Fruit fly (Drosophila melanogaster) whole organism, embryonic: ENCODE results near the gene Rab8.

ENCODE experiments used
- Atf3 ChIP-seq: fragments of 200-800 bp; sonication (Bioruptor generic); optimal IDR thresholded peaks from 3 replicates; lab custom pipeline; 2016; ENCODE audit warnings: missing biosample characterization, missing genetic modification characterization
- B-H2 ChIP-seq: fragments of 200-800 bp; sonication (Bioruptor generic); optimal IDR thresholded peaks from 2 replicates; lab custom pipeline; 2018; ENCODE audit warnings: missing biosample characterization, mild to moderate bottlenecking, missing genetic modification characterization
- CG12155 ChIP-seq: fragments of 200-800 bp; sonication (Bioruptor generic); optimal IDR thresholded peaks from 3 replicates; lab custom pipeline; 2016; ENCODE audit warnings: missing biosample characterization, missing genetic modification characterization
- CG12744 ChIP-seq: fragments of 200-800 bp; sonication (Bioruptor generic); optimal IDR thresholded peaks from 2 replicates; lab custom pipeline; 2016; ENCODE audit warnings: missing biosample characterization, missing genetic modification characterization
- CG13123 ChIP-seq: fragments of 200-800 bp; sonication (Bioruptor generic); optimal IDR thresholded peaks from 2 replicates; lab custom pipeline; 2016; ENCODE audit warnings: missing biosample characterization, missing genetic modification characterization
- CG13424 ChIP-seq: fragments of 200-800 bp; sonication (Bioruptor generic); optimal IDR thresholded peaks from 2 replicates; lab custom pipeline; 2019; ENCODE audit warnings: missing biosample characterization, mild to moderate bottlenecking, missing genetic modification characterization, moderate library complexity
- CG1602 ChIP-seq: fragments of 200-800 bp; sonication (Bioruptor generic); optimal IDR thresholded peaks from 3 replicates; lab custom pipeline; 2016; ENCODE audit warnings: missing biosample characterization, missing genetic modification characterization
- CG16779 ChIP-seq: fragments of 200-800 bp; sonication (Bioruptor generic); IDR thresholded peaks from 2 replicates; pipeline ENCODE4 v1.3.6; 2022; ENCODE audit warnings: missing biosample characterization, missing genetic modification characterization
- CG18476 ChIP-seq: fragments of 200-800 bp; sonication (Bioruptor generic); optimal IDR thresholded peaks from 2 replicates; lab custom pipeline; 2016; ENCODE audit warnings: missing biosample characterization, mild to moderate bottlenecking, missing genetic modification characterization
- CG18599 ChIP-seq: fragments of 200-800 bp; sonication (Bioruptor generic); optimal IDR thresholded peaks from 3 replicates; lab custom pipeline; 2017; ENCODE audit warnings: missing biosample characterization, missing genetic modification characterization, mild to moderate bottlenecking, moderate library complexity, missing genetic modification reagents
- CG2678 ChIP-seq: fragments of 200-800 bp; sonication (Bioruptor generic); optimal IDR thresholded peaks from 3 replicates; lab custom pipeline; 2019; ENCODE audit warnings: missing biosample characterization, mild to moderate bottlenecking, missing genetic modification characterization, moderate library complexity
- CG2712 ChIP-seq: fragments of 200-800 bp; optimal IDR thresholded peaks from 3 replicates; lab custom pipeline; 2019; ENCODE audit warnings: missing biosample characterization, mild to moderate bottlenecking, missing genetic modification characterization, moderate library complexity
- CG2875 ChIP-seq: fragments of 200-800 bp; sonication (Bioruptor generic); optimal IDR thresholded peaks from 2 replicates; lab custom pipeline; 2017; ENCODE audit warnings: missing biosample characterization, mild to moderate bottlenecking, missing genetic modification characterization, missing genetic modification reagents
- CG30020 ChIP-seq: fragments of 200-800 bp; optimal IDR thresholded peaks from 2 replicates; lab custom pipeline; 2019; ENCODE audit warnings: missing biosample characterization, mild to moderate bottlenecking, missing genetic modification characterization, moderate library complexity
- CG4404 ChIP-seq: fragments of 200-800 bp; sonication (Bioruptor generic); IDR thresholded peaks from 2 replicates; pipeline ENCODE4 v1.3.6; 2022; ENCODE audit warnings: missing biosample characterization, missing genetic modification characterization
- CG6175 ChIP-seq: fragments of 200-800 bp; sonication (Bioruptor generic); IDR thresholded peaks from 3 replicates; pipeline ENCODE4 v1.3.6; 2022; ENCODE audit warnings: missing biosample characterization, missing genetic modification characterization
- CG6272 ChIP-seq: fragments of 200-800 bp; sonication (Bioruptor generic); IDR thresholded peaks from 2 replicates; pipeline ENCODE4 v1.3.6; 2022; ENCODE audit warnings: missing biosample characterization, missing genetic modification characterization
- CG9215 ChIP-seq: fragments of 200-800 bp; sonication (Bioruptor generic); IDR thresholded peaks from 2 replicates; pipeline ENCODE4 v1.3.6; 2022; ENCODE audit warnings: missing biosample characterization, missing genetic modification characterization
- CG9817 ChIP-seq: fragments of 200-800 bp; sonication (Bioruptor generic); optimal IDR thresholded peaks from 2 replicates; lab custom pipeline; 2018; ENCODE audit warnings: missing biosample characterization, mild to moderate bottlenecking, missing genetic modification characterization, moderate library complexity
- Dad ChIP-seq: fragments of 200-800 bp; sonication (Bioruptor generic); optimal IDR thresholded peaks from 3 replicates; lab custom pipeline; 2016; ENCODE audit warnings: missing biosample characterization, missing genetic modification characterization
- Drgx ChIP-seq: fragments of 200-800 bp; sonication (Bioruptor generic); IDR thresholded peaks from 2 replicates; pipeline ENCODE4 v1.3.6; 2022; ENCODE audit warnings: missing biosample characterization, missing genetic modification characterization
- H2.0 ChIP-seq: fragments of 200-800 bp; sonication (Bioruptor generic); IDR thresholded peaks from 2 replicates; pipeline ENCODE4 v1.3.6; 2022; ENCODE audit warnings: missing biosample characterization, missing genetic modification characterization
- HLHmδ ChIP-seq: fragments of 200-800 bp; sonication (Bioruptor generic); optimal IDR thresholded peaks from 2 replicates; lab custom pipeline; 2018; ENCODE audit warnings: missing biosample characterization, mild to moderate bottlenecking, missing genetic modification characterization, moderate library complexity
- Hr78 ChIP-seq, 2 experiments: fragments of 200-800 bp in 1 of 2; fragments of >200 bp in 1 of 2; sonication (Bioruptor generic) in 1 of 2; optimal IDR thresholded peaks; 2 replicates each; lab custom pipeline; 2017 to 2019; ENCODE audit warnings: missing biosample characterization in 2 of 2, missing genetic modification characterization in 2 of 2, mild to moderate bottlenecking in 1 of 2, moderate library complexity in 1 of 2
- Lpt ChIP-seq: fragments of >200 bp; optimal IDR thresholded peaks from 2 replicates; lab custom pipeline; 2018; ENCODE audit warnings: missing biosample characterization, missing genetic modification characterization
- Max ChIP-seq: fragments of 200-800 bp; sonication (Bioruptor generic); optimal IDR thresholded peaks from 2 replicates; lab custom pipeline; 2016; ENCODE audit warnings: missing biosample characterization, mild to moderate bottlenecking, missing genetic modification characterization
- Neu2 ChIP-seq: fragments of 200-800 bp; sonication (Bioruptor generic); optimal IDR thresholded peaks from 3 replicates; lab custom pipeline; 2016; ENCODE audit warnings: missing biosample characterization, missing genetic modification characterization, borderline replicate concordance
- Nf-YC ChIP-seq: fragments of 200-800 bp; optimal IDR thresholded peaks from 3 replicates; lab custom pipeline; 2019; ENCODE audit warnings: missing biosample characterization, mild to moderate bottlenecking, missing genetic modification characterization, moderate library complexity
- Opbp ChIP-seq: fragments of 200-800 bp; sonication (Bioruptor generic); IDR thresholded peaks from 3 replicates; pipeline ENCODE4 v1.3.6; 2022; ENCODE audit warnings: missing biosample characterization, missing genetic modification characterization; ENCODE audit not compliant: partially characterized antibody
- Pdp1 ChIP-seq, 2 experiments: fragments of 200-800 bp; sonication (Bioruptor generic); optimal IDR thresholded peaks; 3 replicates each; lab custom pipeline; 2016; ENCODE audit warnings: missing biosample characterization in 2 of 2, missing genetic modification characterization in 2 of 2, mild to moderate bottlenecking in 1 of 2, moderate library complexity in 1 of 2
- Poxn ChIP-seq: fragments of 200-800 bp; sonication (Bioruptor generic); IDR thresholded peaks from 2 replicates; pipeline ENCODE4 v1.3.6; 2022; ENCODE audit warnings: missing biosample characterization, missing genetic modification characterization
- Rfx ChIP-seq: fragments of 200-800 bp; sonication (Bioruptor generic); IDR thresholded peaks from 2 replicates; pipeline ENCODE4 v1.3.6; 2022; ENCODE audit warnings: missing biosample characterization, missing genetic modification characterization
- Ssrp ChIP-seq: fragments of 200-800 bp; sonication (Bioruptor generic); optimal IDR thresholded peaks from 2 replicates; lab custom pipeline; 2018; ENCODE audit warnings: missing biosample characterization, mild to moderate bottlenecking, missing genetic modification characterization, moderate library complexity
- br ChIP-seq: fragments of >200 bp; optimal IDR thresholded peaks from 2 replicates; lab custom pipeline; 2017
- cato ChIP-seq: fragments of 200-800 bp; sonication (Bioruptor generic); optimal IDR thresholded peaks from 2 replicates; lab custom pipeline; 2016; ENCODE audit warnings: missing biosample characterization, missing genetic modification characterization, borderline replicate concordance
- cg ChIP-seq: fragments of 200-800 bp; sonication (Bioruptor generic); optimal IDR thresholded peaks from 3 replicates; lab custom pipeline; 2019; ENCODE audit warnings: missing biosample characterization, mild to moderate bottlenecking, missing genetic modification characterization, moderate library complexity
- chn ChIP-seq: fragments of 200-800 bp; sonication (Bioruptor generic); optimal IDR thresholded peaks from 2 replicates; lab custom pipeline; 2016; ENCODE audit warnings: missing biosample characterization, missing genetic modification characterization
- eve ChIP-seq, 2 experiments: fragments of >200 bp; optimal IDR thresholded peaks; 2 replicates each; lab custom pipeline; 2017; ENCODE audit warnings: missing biosample characterization in 2 of 2, missing genetic modification characterization in 2 of 2
- ewg ChIP-seq: fragments of 200-800 bp; sonication (Bioruptor generic); optimal IDR thresholded peaks from 3 replicates; lab custom pipeline; 2017; ENCODE audit warnings: mild to moderate bottlenecking, missing biosample characterization, missing genetic modification reagents, missing genetic modification characterization
- gce ChIP-seq: fragments of 200-800 bp; sonication (Bioruptor generic); IDR thresholded peaks from 3 replicates; pipeline ENCODE4 v1.3.6; 2022; ENCODE audit warnings: missing biosample characterization, missing genetic modification characterization
- grau ChIP-seq: fragments of 200-800 bp; optimal IDR thresholded peaks from 3 replicates; lab custom pipeline; 2019; ENCODE audit warnings: missing biosample characterization, mild to moderate bottlenecking, missing genetic modification characterization, moderate library complexity
- mam ChIP-seq: fragments of 200-800 bp; sonication (Bioruptor generic); optimal IDR thresholded peaks from 3 replicates; lab custom pipeline; 2016; ENCODE audit warnings: missing biosample characterization, missing genetic modification characterization
- org-1 ChIP-seq: fragments of 200-800 bp; sonication (Bioruptor generic); optimal IDR thresholded peaks from 2 replicates; lab custom pipeline; 2017; ENCODE audit warnings: missing biosample characterization, missing genetic modification characterization
- pb ChIP-seq: fragments of 200-800 bp; sonication (Bioruptor generic); optimal IDR thresholded peaks from 3 replicates; lab custom pipeline; 2016; ENCODE audit warnings: missing biosample characterization, missing genetic modification characterization
- phol ChIP-seq: fragments of 200-800 bp; sonication (Bioruptor generic); optimal IDR thresholded peaks from 3 replicates; lab custom pipeline; 2018; ENCODE audit warnings: missing biosample characterization, mild to moderate bottlenecking, missing genetic modification characterization, moderate library complexity
- pzg ChIP-seq: fragments of 200-800 bp; sonication (Bioruptor generic); optimal IDR thresholded peaks from 3 replicates; lab custom pipeline; 2018; ENCODE audit warnings: missing biosample characterization, mild to moderate bottlenecking, missing genetic modification characterization, moderate library complexity
- sim ChIP-seq: fragments of 200-800 bp; sonication (Bioruptor generic); IDR thresholded peaks from 2 replicates; pipeline ENCODE4 v1.3.6; 2022; ENCODE audit warnings: missing biosample characterization, missing genetic modification characterization
- stwl ChIP-seq: fragments of 200-800 bp; sonication (Bioruptor generic); optimal IDR thresholded peaks from 3 replicates; lab custom pipeline; 2018; ENCODE audit warnings: missing biosample characterization, mild to moderate bottlenecking, missing genetic modification characterization, moderate library complexity
- tap ChIP-seq: fragments of 200-800 bp; optimal IDR thresholded peaks from 3 replicates; lab custom pipeline; 2019; ENCODE audit warnings: missing biosample characterization, mild to moderate bottlenecking, missing genetic modification characterization, moderate library complexity
- zfh2 ChIP-seq: fragments of 200-800 bp; sonication (Bioruptor generic); optimal IDR thresholded peaks from 2 replicates; lab custom pipeline; 2016; ENCODE audit warnings: missing biosample characterization, missing genetic modification characterization

The Rab8 gene

DNA sequence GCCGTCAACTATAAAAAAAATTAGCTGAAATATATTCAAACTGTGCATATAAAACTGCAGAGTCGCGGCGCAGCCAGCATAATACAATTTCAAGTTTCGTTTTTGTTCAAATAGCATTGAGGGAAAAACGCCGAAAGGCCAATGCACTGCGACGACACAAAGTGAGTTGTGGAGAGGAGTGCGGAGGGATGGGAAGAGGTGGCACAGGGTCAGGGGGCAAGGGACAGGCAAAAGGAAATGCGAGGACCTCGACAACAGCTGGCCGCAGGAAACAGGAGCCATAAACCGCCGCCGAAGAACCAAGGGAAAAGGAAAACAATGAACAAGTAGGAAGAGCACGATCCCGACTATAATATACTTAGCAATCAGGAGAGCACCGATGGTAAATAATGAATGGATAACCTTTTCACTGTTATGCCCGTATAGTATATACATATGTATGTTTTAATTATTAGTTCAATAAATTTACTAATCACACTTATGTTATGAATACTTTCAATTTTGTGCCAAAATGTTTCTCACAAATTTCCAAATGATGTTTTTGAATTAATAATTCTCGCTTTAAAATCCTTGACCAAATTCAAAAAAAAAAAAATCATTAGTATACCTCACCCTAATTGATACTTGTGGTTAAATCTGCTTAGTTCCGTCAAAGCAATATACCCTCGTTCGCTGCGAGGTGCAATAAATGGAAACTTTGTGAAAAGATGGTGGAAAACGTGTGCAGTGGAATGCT is 27.8 kb upstream of the Rab8 start (continued):
- no peak for TF ChIP-seq cato (GFP tag; lab: Kevin White, UChicago)
- no peak for TF ChIP-seq ewg
- TF ChIP-seq mam (GFP tag; lab: Kevin White, UChicago): no peak
- TF ChIP-seq zfh2: no peak
- TF ChIP-seq Rfx: no peak
- TF ChIP-seq CG9215 (GFP tag; lab: Robert Waterston, UW): no peak
- no peak for TF ChIP-seq CG12744
- TF ChIP-seq Poxn: no peak
- no peak for TF ChIP-seq CG4404 (GFP tag; lab: Robert Waterston, UW)
- no peak for TF ChIP-seq stwl (tag; lab: Kevin White, UChicago)
- no peak for TF ChIP-seq HLHmδ (GFP tag; lab: Kevin White, UChicago)
- no peak for TF ChIP-seq CG12155 (GFP tag; lab: Kevin White, UChicago)
- TF ChIP-seq CG6272 (GFP tag; lab: Robert Waterston, UW): no peak
- TF ChIP-seq cg: no peak
- TF ChIP-seq H2.0: no peak
- TF ChIP-seq CG2712 (tag; lab: Kevin White, UChicago): peak; percentile 55
- no peak for TF ChIP-seq CG18599
- no peak for TF ChIP-seq B-H2 (GFP tag; lab: Kevin White, UChicago)
- peak; percentile 77 for TF ChIP-seq phol (tag; lab: Kevin White, UChicago)
- TF ChIP-seq Hr78 (GFP tag; optimal IDR thresholded peaks at IDR 0.05; lab: Kevin White, UChicago): peak in 1 of 2 experiments; percentile 12
- no peak for TF ChIP-seq CG6175 (GFP tag; lab: Robert Waterston, UW)
- TF ChIP-seq tap: no peak
- no peak for TF ChIP-seq Dad
- peak; percentile 45 for TF ChIP-seq CG2875 (GFP tag; lab: Kevin White, UChicago)
- peak; percentile 38 for TF ChIP-seq Max (GFP tag; lab: Kevin White, UChicago)
- no peak for TF ChIP-seq CG9817 (tag; lab: Kevin White, UChicago)
- TF ChIP-seq CG18476 (GFP tag; lab: Kevin White, UChicago): no peak
- TF ChIP-seq chn (GFP tag; lab: Kevin White, UChicago): no peak
- TF ChIP-seq org-1 (GFP tag; lab: Kevin White, UChicago): no peak
- no peak for TF ChIP-seq Pdp1 (GFP tag; optimal IDR thresholded peaks at IDR 0.05; lab: Kevin White, UChicago)
- no peak for TF ChIP-seq Drgx (GFP tag; lab: Robert Waterston, UW)
- no peak for TF ChIP-seq CG13424 (tag; lab: Kevin White, UChicago)
- no peak for TF ChIP-seq pzg (GFP tag; lab: Kevin White, UChicago)
- TF ChIP-seq CG13123 (GFP tag; lab: Kevin White, UChicago): no peak
- no peak for TF ChIP-seq pb (GFP tag; lab: Kevin White, UChicago)
- no peak for TF ChIP-seq CG30020 (tag; lab: Kevin White, UChicago)
- no peak for TF ChIP-seq Lpt (GFP tag; lab: Kevin White, UChicago)
- TF ChIP-seq br: no peak
- no peak for TF ChIP-seq Atf3 (GFP tag; lab: Kevin White, UChicago)
- no peak for TF ChIP-seq Nf-YC (tag; lab: Kevin White, UChicago)
- 0 out of 3 replicates have a peak, but pooled peaks have one; percentile 16 for TF ChIP-seq Opbp (GFP tag; lab: Robert Waterston, UW)
- TF ChIP-seq Neu2 (GFP tag; lab: Kevin White, UChicago): no peak
- peak; percentile 41 for TF ChIP-seq CG1602 (GFP tag; lab: Kevin White, UChicago)
- no peak for TF ChIP-seq sim
- TF ChIP-seq eve (GFP tag; optimal IDR thresholded peaks at IDR 0.05; lab: Kevin White, UChicago): peak; percentile 21 to 82
- TF ChIP-seq grau (tag; lab: Kevin White, UChicago): peak; percentile 12
- no peak for TF ChIP-seq gce (GFP tag; lab: Robert Waterston, UW)
- TF ChIP-seq CG16779: no peak
- peak; percentile 55 for TF ChIP-seq Ssrp (tag; lab: Kevin White, UChicago)
- peak; percentile 25 for TF ChIP-seq CG2678 (tag; lab: Kevin White, UChicago)
